Fruit fly (Drosophila melanogaster): ENCODE measurements around the gene CG5355.

- TF ChIP-seq CG8478 (optimal IDR thresholded peaks at IDR 0.05) (no peak), CTCF (optimal IDR thresholded peaks at IDR 0.05) (peak in 1 of 2 experiments; percentile 11)
Observed at dm6 chr2L:10408122-10408576, 5.1 kb downstream of the CG5355 start, which contains the start of the genes Ip259 and RpS27A.

Data from S2 (cell line).